Fruit fly (Drosophila melanogaster) Kc167 (cell line): ENCODE data around the gene CG11089.

ENCODE experiments used
- Myc ChIP-seq: fragments of >200 bp; optimal IDR thresholded peaks from 2 replicates; lab custom pipeline; 2017; ENCODE audit warnings: missing external identifiers
- Sin3A ChIP-seq: fragments of >200 bp; optimal IDR thresholded peaks from 2 replicates; lab custom pipeline; 2018; ENCODE audit warnings: missing external identifiers
- h ChIP-seq: fragments of >200 bp; optimal IDR thresholded peaks from 3 replicates; lab custom pipeline; 2018; ENCODE audit warnings: missing external identifiers
- insv ChIP-seq: fragments of >200 bp; optimal IDR thresholded peaks from 3 replicates; lab custom pipeline; 2018; ENCODE audit warnings: missing external identifiers
- psq ChIP-seq: fragments of >200 bp; optimal IDR thresholded peaks from 2 replicates; lab custom pipeline; 2017; ENCODE audit warnings: missing external identifiers
- ttk ChIP-seq: sonication (Bioruptor generic); optimal IDR thresholded peaks from 2 replicates; lab custom pipeline; 2017; ENCODE audit warnings: missing external identifiers

DNA sequence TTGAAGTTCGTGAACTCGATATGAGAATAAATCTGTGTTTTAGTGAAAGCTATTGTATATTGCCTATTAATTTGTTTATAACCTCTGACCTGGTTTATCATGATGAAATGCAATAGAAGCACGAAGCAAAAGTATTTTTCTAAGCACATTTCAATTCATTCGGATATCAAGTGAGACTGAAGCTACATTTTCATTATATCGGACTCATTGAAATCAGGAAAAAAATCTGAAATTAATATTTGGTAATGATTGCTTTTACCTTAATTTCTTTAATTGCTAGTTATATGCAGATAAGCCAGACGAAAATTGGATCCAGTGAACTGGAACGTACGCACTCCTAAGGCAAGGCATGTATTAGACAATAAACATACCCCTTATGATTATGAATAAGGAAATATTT, 35.8 kb upstream of the CG11089 start, which contains the start of gene CG33658:
- TF ChIP-seq ttk (lab: Kevin White, UChicago): no peak
- no peak for TF ChIP-seq insv (lab: Kevin White, UChicago)
- no peak for TF ChIP-seq h (lab: Kevin White, UChicago)
- no peak for TF ChIP-seq Sin3A (lab: Kevin White, UChicago)
- no peak for TF ChIP-seq Myc (lab: Kevin White, UChicago)
- no peak for TF ChIP-seq psq (lab: Kevin White, UChicago)
